Worm (Caenorhabditis elegans) whole organism, early embryonic: Measurements from ENCODE around the gene C11G10.1.

Experiments
- F13C5.2 ChIP-seq: sonication (generic microtip); optimal IDR thresholded peaks from 2 replicates; lab custom pipeline; 2017; ENCODE audit warnings: mild to moderate bottlenecking, missing genetic modification characterization, inconsistent platforms, missing compliant biosample characterization
- ama-1 ChIP-seq: fragments of 150-350 bp; optimal IDR thresholded peaks from 2 replicates; lab custom pipeline; 2014
- ceh-36 ChIP-seq: sonication (generic microtip); optimal IDR thresholded peaks from 2 replicates; lab custom pipeline; 2016; ENCODE audit warnings: missing genetic modification characterization, inconsistent platforms, missing compliant biosample characterization
- hmbx-1 ChIP-seq: sonication (generic microtip); optimal IDR thresholded peaks from 2 replicates; lab custom pipeline; 2016; ENCODE audit warnings: mild to moderate bottlenecking, missing genetic modification characterization, missing compliant biosample characterization
- hnd-1 ChIP-seq: sonication (generic microtip); optimal IDR thresholded peaks from 2 replicates; lab custom pipeline; 2016; ENCODE audit warnings: missing genetic modification characterization, missing compliant biosample characterization
- tbx-11 ChIP-seq: fragments of 200-800 bp; sonication (Bioruptor generic); IDR thresholded peaks from 2 replicates; pipeline ENCODE4 v1.3.6; 2022; ENCODE audit warnings: missing genetic modification characterization, missing compliant biosample characterization
- tra-4 ChIP-seq: sonication (generic microtip); optimal IDR thresholded peaks from 2 replicates; lab custom pipeline; 2017; ENCODE audit warnings: missing genetic modification characterization, missing compliant biosample characterization

DNA sequence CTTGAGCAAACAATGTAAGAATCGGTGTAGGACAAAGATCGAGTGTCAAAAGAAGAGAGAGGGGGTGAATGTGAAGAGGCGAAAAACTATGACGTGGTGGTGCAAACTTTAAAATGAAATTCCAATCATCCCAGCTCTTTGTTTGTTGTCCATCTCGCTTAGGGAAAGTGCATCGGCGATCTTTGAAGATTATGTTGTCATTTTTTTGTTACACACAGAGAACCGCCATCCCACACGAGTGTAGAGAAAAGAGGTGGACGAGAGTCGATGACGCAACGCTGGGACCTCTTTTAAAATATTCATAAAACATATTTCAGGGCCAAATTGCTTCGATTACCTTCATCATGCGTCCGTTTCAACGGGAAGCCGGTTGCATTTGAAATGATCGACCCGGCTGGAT, 32.8 kb upstream of the C11G10.1 start:
- TF ChIP-seq ama-1 (lab: Kevin White, UChicago): no peak
- no peak for TF ChIP-seq tbx-11 (GFP tag; lab: Robert Waterston, UW)
- no peak for TF ChIP-seq tra-4 (tag; lab: Kevin White, UChicago)
- TF ChIP-seq hnd-1 (tag; lab: Kevin White, UChicago): no peak
- TF ChIP-seq hmbx-1 (tag; lab: Kevin White, UChicago): no peak
- TF ChIP-seq ceh-36 (tag; lab: Kevin White, UChicago): no peak
- TF ChIP-seq F13C5.2 (tag; lab: Kevin White, UChicago): no peak
